Worm (Caenorhabditis elegans): ENCODE results near the gene cpr-2.
A peak's percentile ranks its signal among the peaks of the same experiment; 100 is the strongest.

DNA sequence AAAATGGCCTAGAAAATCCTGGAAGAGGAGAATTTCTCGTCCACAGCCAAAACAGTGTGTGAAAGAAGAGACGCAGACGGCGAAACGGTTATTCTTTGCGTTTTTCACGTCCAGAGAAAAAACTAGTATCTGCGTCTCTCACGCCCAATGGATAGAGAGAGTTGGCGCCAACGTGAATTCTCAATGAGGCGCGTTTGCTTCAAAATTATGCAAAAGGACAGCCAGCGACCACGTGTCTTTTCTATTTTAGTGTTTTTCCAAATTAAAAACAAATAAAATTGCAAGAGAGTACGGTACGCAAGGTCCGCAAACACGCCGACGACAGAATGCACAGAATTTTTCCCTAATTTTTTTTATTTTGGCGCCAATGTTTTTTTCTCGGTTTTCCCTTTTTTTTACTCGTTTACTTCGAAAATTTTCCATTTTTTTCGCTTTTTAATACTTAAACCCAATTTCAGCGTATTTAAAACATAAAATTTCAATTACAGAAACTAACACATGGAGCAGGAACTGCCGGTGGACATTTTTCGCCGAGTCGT is 4.1 kb upstream of the cpr-2 start, which contains the start of gene Y32B12B.2:
- TF ChIP-seq flt-1 (GFP tag; IDR thresholded peaks at IDR 0.05), result 0 out of 2 replicates have a peak, but pooled peaks have one; percentile 27
- TF ChIP-seq tab-1 (GFP tag; IDR thresholded peaks at IDR 0.05), result no peak
- no peak for TF ChIP-seq cog-1 (tag; optimal IDR thresholded peaks at IDR 0.05)
- TF ChIP-seq klf-2 (GFP tag; conservative IDR thresholded peaks at IDR 0.05), result no peak
